Fruit fly (Drosophila melanogaster): Measurements from ENCODE around the gene rpk.

Gene rpk

dm6 chr3R:4658991-4659933 lies 13.5 kb downstream of the rpk start, which contains the start of gene smash (continued):
- TF ChIP-seq CG15073 (GFP tag; optimal IDR thresholded peaks at IDR 0.05): no peak
- no peak for TF ChIP-seq Hey (tag; optimal IDR thresholded peaks at IDR 0.05)
- TF ChIP-seq CG18764 (GFP tag; optimal IDR thresholded peaks at IDR 0.05): no peak
- TF ChIP-seq CG31388 (GFP tag; optimal IDR thresholded peaks at IDR 0.05): no peak
- 0 out of 2 replicates have a peak, but pooled peaks have one; percentile 8 for TF ChIP-seq Ada2b (GFP tag; IDR thresholded peaks at IDR 0.05)
- no peak for TF ChIP-seq CG8281 (tag; optimal IDR thresholded peaks at IDR 0.05)
- no peak for TF ChIP-seq chif (GFP tag; optimal IDR thresholded peaks at IDR 0.05)
- no peak for TF ChIP-seq sisA (GFP tag; IDR thresholded peaks at IDR 0.05)
- TF ChIP-seq CG7357 (GFP tag; IDR thresholded peaks at IDR 0.05): no peak
- peak; percentile 2 for TF ChIP-seq CG13424 (tag; optimal IDR thresholded peaks at IDR 0.05)
- TF ChIP-seq CG13123 (GFP tag; optimal IDR thresholded peaks at IDR 0.05): no peak
- TF ChIP-seq CG16863 (GFP tag; optimal IDR thresholded peaks at IDR 0.05): no peak
- no peak for TF ChIP-seq exex (tag; optimal IDR thresholded peaks at IDR 0.05)
- peak; percentile 49 for TF ChIP-seq CG2116 (GFP tag; optimal IDR thresholded peaks at IDR 0.05)
- TF ChIP-seq CG4282 (GFP tag; optimal IDR thresholded peaks at IDR 0.05): peak; percentile 10
- peak; percentile 80 for TF ChIP-seq gro (GFP tag; optimal IDR thresholded peaks at IDR 0.05)
- no peak for TF ChIP-seq CG1529 (GFP tag; optimal IDR thresholded peaks at IDR 0.05)
- no peak for TF ChIP-seq CG9215 (GFP tag; IDR thresholded peaks at IDR 0.05)
- no peak for TF ChIP-seq CG1647 (GFP tag; optimal IDR thresholded peaks at IDR 0.05)
- TF ChIP-seq so (GFP tag; IDR thresholded peaks at IDR 0.05): no peak
- TF ChIP-seq CG8089 (GFP tag; optimal IDR thresholded peaks at IDR 0.05): peak; percentile 6
- TF ChIP-seq dimm (GFP tag; IDR thresholded peaks at IDR 0.05): no peak
- no peak for TF ChIP-seq tup (GFP tag; optimal IDR thresholded peaks at IDR 0.05)
- no peak for TF ChIP-seq CG1602 (GFP tag; optimal IDR thresholded peaks at IDR 0.05)
- peak; percentile 87 for TF ChIP-seq chm (GFP tag; IDR thresholded peaks at IDR 0.05)
- TF ChIP-seq Dref (GFP tag; IDR thresholded peaks at IDR 0.05): peak; percentile 40
- no peak for TF ChIP-seq jigr1 (GFP tag; IDR thresholded peaks at IDR 0.05)
- no peak for TF ChIP-seq ATbp (GFP tag; optimal IDR thresholded peaks at IDR 0.05)
- TF ChIP-seq toy (GFP tag; IDR thresholded peaks at IDR 0.05): no peak
- no peak for TF ChIP-seq schlank (tag; optimal IDR thresholded peaks at IDR 0.05)
- TF ChIP-seq Kr (GFP tag; optimal IDR thresholded peaks at IDR 0.05): no peak
- no peak for TF ChIP-seq hth (optimal IDR thresholded peaks at IDR 0.05)
- no peak for TF ChIP-seq CkIIα-i1 (GFP tag; IDR thresholded peaks at IDR 0.05)
- no peak for TF ChIP-seq Oaz (GFP tag; IDR thresholded peaks at IDR 0.05)
- no peak for TF ChIP-seq CG11723 (GFP tag; optimal IDR thresholded peaks at IDR 0.05)
- no peak for TF ChIP-seq CG7372 (GFP tag; IDR thresholded peaks at IDR 0.05)
- TF ChIP-seq CTCF (GFP tag; optimal IDR thresholded peaks at IDR 0.05): peak; percentile 50
- peak; percentile 94 for TF ChIP-seq gfzf (GFP tag; optimal IDR thresholded peaks at IDR 0.05)
- TF ChIP-seq Side (GFP tag; optimal IDR thresholded peaks at IDR 0.05): peak; percentile 35
- peak; percentile 13 for TF ChIP-seq gcm2 (GFP tag; optimal IDR thresholded peaks at IDR 0.05)
- no peak for TF ChIP-seq croc (GFP tag; conservative IDR thresholded peaks at IDR 0.05)
- TF ChIP-seq Six4 (GFP tag; optimal IDR thresholded peaks at IDR 0.05): no peak
- no peak for TF ChIP-seq Sox102F (GFP tag; optimal IDR thresholded peaks at IDR 0.05)
- peak; percentile 49 for TF ChIP-seq gsb-n (tag; optimal IDR thresholded peaks at IDR 0.05)
- 0 out of 3 replicates have a peak, but pooled peaks have one; percentile 44 for TF ChIP-seq ken (GFP tag; IDR thresholded peaks at IDR 0.05)
- TF ChIP-seq klu (GFP tag; IDR thresholded peaks at IDR 0.05): peak; percentile 16; the same call in 1 of the 2 replicates
- TF ChIP-seq Dll (GFP tag; IDR thresholded peaks at IDR 0.05; ENCODE audit: partially characterized antibody): 0 out of 4 replicates have a peak, but pooled peaks have one; percentile 34
- peak; percentile 98 for TF ChIP-seq CG33213 (GFP tag; optimal IDR thresholded peaks at IDR 0.05)
- TF ChIP-seq aop (GFP tag; IDR thresholded peaks at IDR 0.05): 0 out of 2 replicates have a peak, but pooled peaks have one; percentile 16
- TF ChIP-seq dan (GFP tag; IDR thresholded peaks at IDR 0.05): no peak
- TF ChIP-seq scrt (GFP tag; optimal IDR thresholded peaks at IDR 0.05): peak; percentile 35
